Fruit fly (Drosophila melanogaster): ENCODE measurements around the gene Wnk.

Wnk gene

DNA sequence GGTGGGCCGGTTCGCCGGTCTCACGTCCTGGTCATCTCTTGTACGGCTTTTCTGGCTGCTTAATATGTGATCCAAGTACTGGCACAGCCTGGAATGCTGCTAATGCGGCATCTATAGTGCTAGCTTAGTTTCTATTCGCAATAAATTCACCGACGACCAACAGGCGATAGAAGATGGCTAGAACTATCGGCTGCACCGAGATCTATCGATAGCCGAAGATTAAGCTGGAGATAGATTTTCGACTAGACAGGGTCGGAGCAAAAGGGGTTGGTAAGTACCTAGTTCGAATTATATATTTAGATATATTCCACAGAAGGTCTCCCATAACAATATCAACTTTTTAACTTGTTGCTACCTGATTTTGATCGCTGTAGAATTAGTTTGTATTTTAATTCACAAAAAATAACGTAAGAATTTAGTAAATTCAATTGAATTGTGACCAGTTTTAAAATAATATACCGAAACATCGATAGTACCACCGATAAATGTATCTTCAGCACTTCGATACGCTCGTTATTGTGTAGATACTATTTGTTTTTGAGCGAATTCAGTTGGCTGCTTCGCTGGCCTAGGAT is 47.3 kb downstream of the Wnk start, which contains the start of the genes Glg1 and M6 (continued):
- TF ChIP-seq kay (GFP tag; optimal IDR thresholded peaks at IDR 0.05), result peak; percentile 46
- no peak for TF ChIP-seq hkb (optimal IDR thresholded peaks at IDR 0.05)
- TF ChIP-seq hkb (GFP tag; IDR thresholded peaks at IDR 0.05), result peak; percentile 68
- peak; percentile 69; the same call in 1 of the 2 replicates for TF ChIP-seq ranshi (GFP tag; IDR thresholded peaks at IDR 0.05)
- TF ChIP-seq tio (GFP tag; optimal IDR thresholded peaks at IDR 0.05), result no peak
- peak; percentile 57 for TF ChIP-seq CG17186 (GFP tag; optimal IDR thresholded peaks at IDR 0.05)
- peak in 1 of 2 experiments; percentile 49 for TF ChIP-seq bsh (GFP tag; optimal IDR thresholded peaks at IDR 0.05)
- no peak for TF ChIP-seq bowl (GFP tag; IDR thresholded peaks at IDR 0.05)
- no peak; the same call in 1 of the 2 replicates for TF ChIP-seq CG31441 (GFP tag; IDR thresholded peaks at IDR 0.05)
- TF ChIP-seq CG5953 (GFP tag; IDR thresholded peaks at IDR 0.05), result no peak
- no peak for TF ChIP-seq Oaz (GFP tag; IDR thresholded peaks at IDR 0.05)
- TF ChIP-seq CG16863 (GFP tag; optimal IDR thresholded peaks at IDR 0.05), result peak; percentile 50
- TF ChIP-seq CG10654 (GFP tag; optimal IDR thresholded peaks at IDR 0.05), result peak; percentile 55
- no peak for TF ChIP-seq danr (GFP tag; IDR thresholded peaks at IDR 0.05)
- TF ChIP-seq CG15073 (GFP tag; optimal IDR thresholded peaks at IDR 0.05), result no peak
- TF ChIP-seq klu (GFP tag; IDR thresholded peaks at IDR 0.05), result no peak
- peak; percentile 62 for TF ChIP-seq Chrac-16 (GFP tag; optimal IDR thresholded peaks at IDR 0.05)
- 0 out of 2 replicates have a peak, but pooled peaks have one; percentile 2 for TF ChIP-seq Rx (GFP tag; IDR thresholded peaks at IDR 0.05)
- peak; percentile 54 for TF ChIP-seq CG33557 (GFP tag; optimal IDR thresholded peaks at IDR 0.05)
- peak; percentile 94 for TF ChIP-seq Doc3 (GFP tag; IDR thresholded peaks at IDR 0.05; ENCODE audit: partially characterized antibody)
- peak; percentile 5 for TF ChIP-seq NC2α (GFP tag; optimal IDR thresholded peaks at IDR 0.05)
- peak; percentile 55 for TF ChIP-seq dmrt99B (tag; optimal IDR thresholded peaks at IDR 0.05)
- peak; percentile 33; the same call in 1 of the 2 replicates for TF ChIP-seq CG1024 (GFP tag; IDR thresholded peaks at IDR 0.05)
- no peak for TF ChIP-seq CG10959 (GFP tag; IDR thresholded peaks at IDR 0.05)
- no peak for TF ChIP-seq CG31388 (GFP tag; optimal IDR thresholded peaks at IDR 0.05)
- TF ChIP-seq slp2 (GFP tag; optimal IDR thresholded peaks at IDR 0.05), result peak; percentile 2
- TF ChIP-seq Ssrp (tag; optimal IDR thresholded peaks at IDR 0.05), result peak; percentile 55
- TF ChIP-seq NFAT (GFP tag; IDR thresholded peaks at IDR 0.05), result peak; percentile 60
- TF ChIP-seq Max (GFP tag; optimal IDR thresholded peaks at IDR 0.05), result peak; percentile 65
- peak; percentile 89 for TF ChIP-seq CG2129 (GFP tag; IDR thresholded peaks at IDR 0.05; ENCODE audit: partially characterized antibody)
- peak; percentile 86 for TF ChIP-seq CG12659 (GFP tag; optimal IDR thresholded peaks at IDR 0.05)
- no peak for TF ChIP-seq bigmax (GFP tag; optimal IDR thresholded peaks at IDR 0.05)
- no peak for TF ChIP-seq CG2875 (GFP tag; optimal IDR thresholded peaks at IDR 0.05)
- peak; percentile 96 for TF ChIP-seq Dll (GFP tag; IDR thresholded peaks at IDR 0.05; ENCODE audit: partially characterized antibody)
- peak; percentile 40 for TF ChIP-seq Jarid2 (GFP tag; optimal IDR thresholded peaks at IDR 0.05)
- peak; percentile 64 for TF ChIP-seq Antp (GFP tag; optimal IDR thresholded peaks at IDR 0.05)
- TF ChIP-seq CG18262 (tag; optimal IDR thresholded peaks at IDR 0.05), result peak; percentile 64
- TF ChIP-seq HmgZ (tag; optimal IDR thresholded peaks at IDR 0.05), result peak; percentile 72
- peak; percentile 17; the same call in 1 of the 2 replicates for TF ChIP-seq sisA (GFP tag; IDR thresholded peaks at IDR 0.05)
- TF ChIP-seq Kr (GFP tag; optimal IDR thresholded peaks at IDR 0.05), result no peak
- peak; percentile 82 for TF ChIP-seq nmo (GFP tag; optimal IDR thresholded peaks at IDR 0.05)
- peak; percentile 52 for TF ChIP-seq tgo (GFP tag; IDR thresholded peaks at IDR 0.05)
- peak in 1 of 3 experiments; percentile 53 for TF ChIP-seq Stat92E (GFP tag; optimal IDR thresholded peaks at IDR 0.05)
- TF ChIP-seq CG1529 (GFP tag; optimal IDR thresholded peaks at IDR 0.05), result no peak
- peak; percentile 31 for TF ChIP-seq CG12219 (GFP tag; optimal IDR thresholded peaks at IDR 0.05)
- 0 out of 2 replicates have a peak, but pooled peaks have one; percentile 17 for TF ChIP-seq aop (GFP tag; IDR thresholded peaks at IDR 0.05)
- peak; percentile 47 for TF ChIP-seq maf-S (GFP tag; optimal IDR thresholded peaks at IDR 0.05)
- TF ChIP-seq odd (GFP tag; optimal IDR thresholded peaks at IDR 0.05), result no peak
- peak; percentile 62 for TF ChIP-seq CG8290 (GFP tag; optimal IDR thresholded peaks at IDR 0.05)
- peak; percentile 63 to 74 for TF ChIP-seq CG8290 (tag; optimal IDR thresholded peaks at IDR 0.05)
- peak; percentile 94 for TF ChIP-seq Ets65A (GFP tag)
